Fruit fly (Drosophila melanogaster): ENCODE results near the gene C3G.
A peak's percentile ranks its signal among the peaks of the same experiment; 100 is the strongest.

C3G gene

DNA sequence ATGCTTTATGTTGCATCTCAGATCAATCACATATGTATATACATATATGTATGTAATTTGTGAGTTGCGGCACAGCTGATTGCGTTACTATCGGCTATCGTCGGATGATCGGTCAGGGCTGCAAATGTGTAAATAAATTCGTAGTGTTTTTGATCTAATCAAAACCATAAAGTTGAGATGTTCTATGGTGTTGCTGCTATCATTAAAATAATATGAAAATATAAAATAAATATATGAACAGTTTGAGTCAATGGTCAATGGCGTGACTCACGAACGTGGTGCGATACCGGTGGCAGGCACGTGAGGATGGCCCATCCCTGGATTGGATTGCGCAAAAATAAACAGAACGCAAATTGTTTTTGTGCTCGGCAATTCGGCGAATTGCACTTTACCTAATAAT, 32.5 kb downstream of the C3G start, which contains the start of gene Coq7 (continued):
- TF ChIP-seq slbo (GFP tag; IDR thresholded peaks at IDR 0.05): peak; percentile 96
- TF ChIP-seq sr (GFP tag; IDR thresholded peaks at IDR 0.05): peak; percentile 65; the same call in 1 of the 3 replicates
- TF ChIP-seq trh (GFP tag; optimal IDR thresholded peaks at IDR 0.05): peak; percentile 58
- 0 out of 2 replicates have a peak, but pooled peaks have one; percentile 21 for TF ChIP-seq dimm (GFP tag; IDR thresholded peaks at IDR 0.05)
- TF ChIP-seq NFAT (GFP tag; IDR thresholded peaks at IDR 0.05): peak; percentile 90
- peak; percentile 90 for TF ChIP-seq CG32772 (GFP tag; IDR thresholded peaks at IDR 0.05)
- TF ChIP-seq CG13894 (tag; optimal IDR thresholded peaks at IDR 0.05): no peak
- peak; percentile 59 for TF ChIP-seq CG12299 (tag; optimal IDR thresholded peaks at IDR 0.05)
- TF ChIP-seq Elba2 (GFP tag; optimal IDR thresholded peaks at IDR 0.05): peak; percentile 62
- peak; percentile 90 for TF ChIP-seq Opbp (GFP tag; IDR thresholded peaks at IDR 0.05; ENCODE audit: partially characterized antibody)
- TF ChIP-seq CG31224 (GFP tag; IDR thresholded peaks at IDR 0.05): peak; percentile 85
- peak; percentile 76 for TF ChIP-seq CG17385 (GFP tag; optimal IDR thresholded peaks at IDR 0.05)
- TF ChIP-seq Dref (GFP tag; IDR thresholded peaks at IDR 0.05): peak; percentile 60
- TF ChIP-seq tna (GFP tag; IDR thresholded peaks at IDR 0.05; ENCODE audit: partially characterized antibody): peak; percentile 93
- peak; percentile 82 for TF ChIP-seq Usf (GFP tag; optimal IDR thresholded peaks at IDR 0.05)
- TF ChIP-seq luna (GFP tag; optimal IDR thresholded peaks at IDR 0.05): no peak
- peak; percentile 46 for TF ChIP-seq pnt (GFP tag; optimal IDR thresholded peaks at IDR 0.05)
- no peak for TF ChIP-seq D19B (GFP tag; optimal IDR thresholded peaks at IDR 0.05)
- TF ChIP-seq Abd-B (GFP tag; optimal IDR thresholded peaks at IDR 0.05): peak; percentile 80
- peak; percentile 59 for TF ChIP-seq CG8290 (GFP tag; optimal IDR thresholded peaks at IDR 0.05)
- TF ChIP-seq CG8290 (tag; optimal IDR thresholded peaks at IDR 0.05): no peak
- peak; percentile 58 for TF ChIP-seq schlank (tag; optimal IDR thresholded peaks at IDR 0.05)
- TF ChIP-seq pita (GFP tag; optimal IDR thresholded peaks at IDR 0.05): no peak
- no peak for TF ChIP-seq CG10543 (GFP tag; optimal IDR thresholded peaks at IDR 0.05)
- no peak for TF ChIP-seq crc (GFP tag; optimal IDR thresholded peaks at IDR 0.05)
- peak; percentile 46 for TF ChIP-seq CG10321 (GFP tag; IDR thresholded peaks at IDR 0.05)
- peak; percentile 63 for TF ChIP-seq onecut (GFP tag; IDR thresholded peaks at IDR 0.05)
- TF ChIP-seq en (GFP tag; optimal IDR thresholded peaks at IDR 0.05): no peak
- TF ChIP-seq tll (GFP tag; optimal IDR thresholded peaks at IDR 0.05): no peak
- peak; percentile 78 for TF ChIP-seq CrebB (tag; optimal IDR thresholded peaks at IDR 0.05)
- peak; percentile 73; the same call in 1 of the 3 replicates for TF ChIP-seq gce (GFP tag; IDR thresholded peaks at IDR 0.05)
- TF ChIP-seq Lpt (GFP tag; optimal IDR thresholded peaks at IDR 0.05): no peak
- peak; percentile 35; the same call in 1 of the 2 replicates for TF ChIP-seq crol (GFP tag; IDR thresholded peaks at IDR 0.05)
- peak; percentile 90 for TF ChIP-seq CG14050 (GFP tag; IDR thresholded peaks at IDR 0.05)
- peak; percentile 78 for TF ChIP-seq CG18011 (GFP tag; optimal IDR thresholded peaks at IDR 0.05)

DNA sequence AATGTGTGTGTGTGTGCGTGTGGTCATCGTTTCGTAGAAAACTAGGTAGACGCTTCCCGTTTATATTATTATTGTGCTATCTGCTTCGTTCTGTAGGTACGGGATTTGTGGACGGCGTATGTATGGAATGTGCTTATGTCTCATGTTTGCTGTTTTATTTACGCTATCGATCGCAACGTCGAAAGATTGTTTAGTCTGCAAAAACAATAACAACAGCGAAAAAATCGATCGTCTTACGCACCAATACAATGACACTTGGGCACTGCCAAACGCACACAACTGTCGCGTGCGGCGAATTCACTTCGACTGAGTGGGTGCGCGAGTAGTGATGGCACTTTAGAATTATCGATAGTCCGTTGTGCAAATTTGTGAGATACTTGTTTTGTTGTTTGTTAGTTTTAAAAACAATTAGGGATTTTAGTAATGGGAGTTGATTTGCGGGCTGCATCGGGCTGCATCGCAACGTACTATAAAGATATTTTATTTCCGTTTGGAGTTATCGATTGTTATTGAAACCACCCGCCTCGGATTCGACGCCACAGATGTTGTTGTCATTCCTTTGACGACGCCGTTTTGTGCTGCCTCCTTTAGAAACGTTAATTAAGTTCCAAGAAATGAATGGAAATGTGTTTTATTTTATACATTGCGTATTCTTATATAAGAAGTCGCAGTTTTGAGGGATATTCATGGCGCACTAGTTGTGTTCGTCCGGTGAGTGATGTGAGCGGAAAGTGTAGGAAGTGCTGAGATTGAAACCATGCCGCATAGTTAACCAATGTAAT, 44.0 kb downstream of the C3G start:
- TF ChIP-seq Dp (GFP tag; optimal IDR thresholded peaks at IDR 0.05): peak; percentile 27
- TF ChIP-seq CG2712 (tag; optimal IDR thresholded peaks at IDR 0.05): no peak
- no peak for TF ChIP-seq CG11504 (tag; optimal IDR thresholded peaks at IDR 0.05)
- no peak for TF ChIP-seq CG3726 (GFP tag; IDR thresholded peaks at IDR 0.05)
- no peak for TF ChIP-seq CG15269 (tag; optimal IDR thresholded peaks at IDR 0.05)
- TF ChIP-seq C15 (GFP tag; IDR thresholded peaks at IDR 0.05): no peak
- no peak for TF ChIP-seq kah (GFP tag; optimal IDR thresholded peaks at IDR 0.05)
- no peak for TF ChIP-seq mirr (GFP tag; optimal IDR thresholded peaks at IDR 0.05)
- TF ChIP-seq CG11696 (GFP tag; IDR thresholded peaks at IDR 0.05): no peak
- peak; percentile 77 for TF ChIP-seq CG8478 (optimal IDR thresholded peaks at IDR 0.05)
- TF ChIP-seq Aef1 (GFP tag; IDR thresholded peaks at IDR 0.05): no peak
- peak; percentile 52; the same call in 1 of the 2 replicates for TF ChIP-seq ato (GFP tag; IDR thresholded peaks at IDR 0.05; ENCODE audit: partially characterized antibody)
- TF ChIP-seq vvl (GFP tag; IDR thresholded peaks at IDR 0.05): no peak
- TF ChIP-seq CG12104 (GFP tag; optimal IDR thresholded peaks at IDR 0.05): no peak
- TF ChIP-seq knrl (GFP tag; IDR thresholded peaks at IDR 0.05; ENCODE audit: partially characterized antibody): peak; percentile 74
- peak; percentile 41 for TF ChIP-seq HHEX (GFP tag; optimal IDR thresholded peaks at IDR 0.05)
- TF ChIP-seq CG12391 (tag; optimal IDR thresholded peaks at IDR 0.05): peak; percentile 25

Measured in whole organism, embryonic.